Worm (Caenorhabditis elegans) whole organism, L3 larva: ENCODE measurements around the gene C09B8.4.

Experiments
- R02D3.7 ChIP-seq: fragments of 150-350 bp; optimal IDR thresholded peaks from 2 replicates; lab custom pipeline; 2014; ENCODE audit warnings: missing biosample characterization, missing genetic modification characterization
- ZK546.5 ChIP-seq: sonication (generic microtip); optimal IDR thresholded peaks from 2 replicates; lab custom pipeline; 2017; ENCODE audit warnings: missing biosample characterization, missing genetic modification characterization
- aly-2 ChIP-seq: fragments of 150-350 bp; optimal IDR thresholded peaks from 2 replicates; lab custom pipeline; 2014; ENCODE audit warnings: missing biosample characterization, missing genetic modification characterization
- ceh-9 ChIP-seq: sonication (generic microtip); optimal IDR thresholded peaks from 2 replicates; lab custom pipeline; 2018; ENCODE audit warnings: missing biosample characterization, missing genetic modification characterization
- egl-5 ChIP-seq: fragments of 150-350 bp; optimal IDR thresholded peaks from 2 replicates; lab custom pipeline; 2017; ENCODE audit warnings: missing biosample characterization, missing genetic modification reagents, missing genetic modification characterization, inconsistent platforms
- elt-2 ChIP-seq: sonication (generic microtip); optimal IDR thresholded peaks from 2 replicates; lab custom pipeline; 2016; ENCODE audit warnings: missing genetic modification reagents, mild to moderate bottlenecking, missing genetic modification characterization, missing compliant biosample characterization
- elt-3 ChIP-seq, 3 experiments: fragments of 150-350 bp in 1 of 3; sonication (generic microtip) in 2 of 3; optimal IDR thresholded peaks; 2 replicates in 2 of 3; 4 replicates in 1 of 3; lab custom pipeline; 2014 to 2017; ENCODE audit warnings: missing biosample characterization in 3 of 3, missing genetic modification characterization in 3 of 3
- eor-1 ChIP-seq, 2 experiments: fragments of 150-350 bp; optimal IDR thresholded peaks; 2 replicates each; lab custom pipeline; 2014 to 2018; ENCODE audit warnings: missing biosample characterization in 2 of 2, missing genetic modification characterization in 2 of 2
- fkh-10 ChIP-seq: sonication (generic microtip); optimal IDR thresholded peaks from 2 replicates; lab custom pipeline; 2017; ENCODE audit warnings: missing biosample characterization, missing genetic modification reagents, missing genetic modification characterization
- fkh-2 ChIP-seq: fragments of 150-350 bp; optimal IDR thresholded peaks from 2 replicates; lab custom pipeline; 2014; ENCODE audit warnings: missing biosample characterization, missing genetic modification reagents, missing genetic modification characterization
- hmg-11 ChIP-seq: sonication (generic microtip); optimal IDR thresholded peaks from 2 replicates; lab custom pipeline; 2016; ENCODE audit warnings: missing genetic modification characterization, missing compliant biosample characterization
- jun-1 ChIP-seq: fragments of 150-350 bp; optimal IDR thresholded peaks from 2 replicates; lab custom pipeline; 2014; ENCODE audit warnings: missing biosample characterization, missing genetic modification reagents, missing genetic modification characterization
- mdl-1 ChIP-seq: fragments of 150-350 bp; optimal IDR thresholded peaks from 2 replicates; lab custom pipeline; 2014; ENCODE audit warnings: missing biosample characterization, missing genetic modification characterization
- nfya-1 ChIP-seq: sonication (generic microtip); optimal IDR thresholded peaks from 2 replicates; lab custom pipeline; 2017; ENCODE audit warnings: missing genetic modification characterization, mild to moderate bottlenecking, missing compliant biosample characterization, antibody characterized with exemption, moderate library complexity; ENCODE audit not compliant: insufficient read depth
- nhr-23 ChIP-seq: fragments of 150-350 bp; optimal IDR thresholded peaks from 2 replicates; lab custom pipeline; 2014; ENCODE audit warnings: missing biosample characterization, missing genetic modification reagents, missing genetic modification characterization
- nhr-237 ChIP-seq: fragments of 150-350 bp; optimal IDR thresholded peaks from 2 replicates; lab custom pipeline; 2014; ENCODE audit warnings: missing biosample characterization, missing genetic modification characterization
- nhr-25 ChIP-seq: sonication (generic microtip); optimal IDR thresholded peaks from 2 replicates; lab custom pipeline; 2017; ENCODE audit warnings: missing biosample characterization, missing genetic modification characterization
- nhr-67 ChIP-seq: fragments of 150-350 bp; optimal IDR thresholded peaks from 2 replicates; lab custom pipeline; 2014; ENCODE audit warnings: missing biosample characterization, missing genetic modification characterization
- nhr-77 ChIP-seq: fragments of 150-350 bp; optimal IDR thresholded peaks from 2 replicates; lab custom pipeline; 2014; ENCODE audit warnings: missing biosample characterization, missing genetic modification characterization
- pha-4 ChIP-seq: fragments of 150-350 bp; optimal IDR thresholded peaks from 2 replicates; lab custom pipeline; 2014; ENCODE audit warnings: missing biosample characterization, missing genetic modification reagents, missing genetic modification characterization
- pqm-1 ChIP-seq: fragments of 150-350 bp; optimal IDR thresholded peaks from 2 replicates; lab custom pipeline; 2017; ENCODE audit warnings: missing biosample characterization, missing genetic modification characterization, inconsistent platforms
- sea-2 ChIP-seq: fragments of 150-350 bp; sonication (generic microtip); optimal IDR thresholded peaks from 4 replicates; lab custom pipeline; 2014; ENCODE audit warnings: missing biosample characterization, missing genetic modification reagents, missing genetic modification characterization
- skn-1 ChIP-seq: fragments of 150-350 bp; optimal IDR thresholded peaks from 2 replicates; lab custom pipeline; 2014; ENCODE audit warnings: missing biosample characterization, missing genetic modification characterization
- tbx-2 ChIP-seq: sonication (generic microtip); optimal IDR thresholded peaks from 2 replicates; lab custom pipeline; 2016; ENCODE audit warnings: mild to moderate bottlenecking, missing genetic modification characterization, missing compliant biosample characterization
- unc-62 ChIP-seq: fragments of 150-350 bp; sonication (generic microtip); optimal IDR thresholded peaks from 4 replicates; lab custom pipeline; 2014; ENCODE audit warnings: missing biosample characterization, missing genetic modification reagents, missing genetic modification characterization
- zag-1 ChIP-seq: fragments of 150-350 bp; optimal IDR thresholded peaks from 2 replicates; lab custom pipeline; 2014; ENCODE audit warnings: missing biosample characterization, missing genetic modification characterization
- ztf-11 ChIP-seq: fragments of 150-350 bp; optimal IDR thresholded peaks from 2 replicates; lab custom pipeline; 2014; ENCODE audit warnings: missing biosample characterization, missing genetic modification characterization
- ztf-4 ChIP-seq: fragments of 150-350 bp; optimal IDR thresholded peaks from 2 replicates; lab custom pipeline; 2014; ENCODE audit warnings: missing biosample characterization, missing genetic modification characterization

Gene C09B8.4

ce11 chrX:6019886-6020469, at the start of gene C09B8.4:
Gene C09B8.4, minus strand, starts transcription at chrX:6019936.
- no peak for TF ChIP-seq nhr-67
- TF ChIP-seq nfya-1 (tag; lab: Kevin White, UChicago), result no peak

- TF ChIP-seq tbx-2 (tag; lab: Kevin White, UChicago) (no peak), nhr-23 (tag; lab: Kevin White, UChicago) (peak; percentile 79), fkh-10 (no peak)
Observed at ce11 chrX:6066618-6067017, 46.9 kb upstream of the C09B8.4 start.

ce11 chrX:6065936-6066452, 46.3 kb upstream of the C09B8.4 start, which contains the start of gene ptr-4:
Gene ptr-4, minus strand, starts transcription at chrX:6065986.
- peak; percentile 13 for TF ChIP-seq nhr-25 (tag; lab: Kevin White, UChicago)
- TF ChIP-seq ztf-11, result no peak

ce11 chrX:6064385-6064784, 44.6 kb upstream of the C09B8.4 start:
- peak; percentile 63 for TF ChIP-seq nhr-23 (tag; lab: Kevin White, UChicago)
- TF ChIP-seq ztf-11, result no peak
- TF ChIP-seq elt-3 (tag; optimal IDR thresholded peaks at IDR 0.05; lab: Kevin White, UChicago), result no peak
- TF ChIP-seq hmg-11 (tag; lab: Kevin White, UChicago), result no peak
- TF ChIP-seq ztf-4 (tag; lab: Kevin White, UChicago), result no peak
- peak; percentile 50 for TF ChIP-seq nhr-25 (tag; lab: Kevin White, UChicago)
- no peak for TF ChIP-seq fkh-2
- no peak for TF ChIP-seq ZK546.5
- TF ChIP-seq egl-5 (tag; lab: Kevin White, UChicago), result no peak
- TF ChIP-seq sea-2, result no peak
- TF ChIP-seq unc-62 (GFP tag; lab: Kevin White, UChicago), result no peak

ce11 chrX:6059163-6059782, 39.5 kb upstream of the C09B8.4 start:
- TF ChIP-seq jun-1 (peak; percentile 15), ceh-9 (no peak), nhr-77 (tag; lab: Kevin White, UChicago) (no peak), pqm-1 (tag; lab: Kevin White, UChicago) (peak; percentile 55), elt-2 (tag; lab: Kevin White, UChicago) (peak; percentile 98), skn-1 (tag; lab: Kevin White, UChicago) (peak; percentile 2), mdl-1 (no peak)

ce11 chrX:6057580-6058305, 38.0 kb upstream of the C09B8.4 start, which contains the start of gene gln-1:
Gene gln-1, plus strand, starts transcription at chrX:6058255.
- TF ChIP-seq elt-2 (tag; lab: Kevin White, UChicago) (peak; percentile 87), eor-1 (tag; optimal IDR thresholded peaks at IDR 0.05; lab: Kevin White, UChicago) (no peak), zag-1 (tag; lab: Kevin White, UChicago) (no peak), pha-4 (tag; lab: Kevin White, UChicago) (peak; percentile 64), pqm-1 (tag; lab: Kevin White, UChicago) (peak; percentile 87), jun-1 (peak; percentile 47), nfya-1 (tag; lab: Kevin White, UChicago) (peak; percentile 8)

ce11 chrX:6052744-6053143, 33.0 kb upstream of the C09B8.4 start, which contains the start of gene C45B2.6:
Gene C45B2.6, plus strand, starts transcription at chrX:6052879.
- TF ChIP-seq nfya-1 (tag; lab: Kevin White, UChicago) (peak; percentile 26), zag-1 (tag; lab: Kevin White, UChicago) (no peak), nhr-23 (tag; lab: Kevin White, UChicago) (no peak), nhr-25 (tag; lab: Kevin White, UChicago) (peak; percentile 15), pha-4 (tag; lab: Kevin White, UChicago) (peak; percentile 43), hmg-11 (tag; lab: Kevin White, UChicago) (peak; percentile 29), egl-5 (tag; lab: Kevin White, UChicago) (peak; percentile 60), R02D3.7 (no peak), fkh-10 (no peak), aly-2 (tag; lab: Kevin White, UChicago) (no peak), eor-1 (tag; optimal IDR thresholded peaks at IDR 0.05; lab: Kevin White, UChicago) (no peak), nhr-237 (tag; lab: Kevin White, UChicago) (no peak)
